Worm (Caenorhabditis elegans) whole organism, late embryonic: ENCODE data around the gene mpst-2.

Experiments
- C38D4.7 ChIP-seq: fragments of 200-800 bp; sonication (Bioruptor generic); optimal IDR thresholded peaks from 2 replicates; lab custom pipeline; 2018; ENCODE audit warnings: mild to moderate bottlenecking, missing genetic modification characterization, moderate library complexity, missing compliant biosample characterization
- F13H6.1 ChIP-seq: sonication (generic microtip); optimal IDR thresholded peaks from 2 replicates; lab custom pipeline; 2016; ENCODE audit warnings: missing genetic modification characterization, missing compliant biosample characterization
- K09A11.1 ChIP-seq: sonication (generic microtip); optimal IDR thresholded peaks from 2 replicates; lab custom pipeline; 2017; ENCODE audit warnings: antibody characterized with exemption, mild to moderate bottlenecking, missing genetic modification characterization, missing compliant biosample characterization; ENCODE audit not compliant: insufficient read depth
- Y22D7AL.16 ChIP-seq: sonication (generic microtip); optimal IDR thresholded peaks from 2 replicates; lab custom pipeline; 2016; ENCODE audit warnings: missing genetic modification characterization, missing compliant biosample characterization
- ahr-1 ChIP-seq: sonication (generic microtip); optimal IDR thresholded peaks from 2 replicates; lab custom pipeline; 2016; ENCODE audit warnings: missing genetic modification characterization, missing compliant biosample characterization
- ceh-14 ChIP-seq: sonication (generic microtip); optimal IDR thresholded peaks from 2 replicates; lab custom pipeline; 2016; ENCODE audit warnings: missing genotype, missing genetic modification characterization, missing compliant biosample characterization
- ceh-18 ChIP-seq: sonication (generic microtip); optimal IDR thresholded peaks from 2 replicates; lab custom pipeline; 2016; ENCODE audit warnings: missing genetic modification characterization, missing compliant biosample characterization
- ceh-22 ChIP-seq: sonication (generic microtip); optimal IDR thresholded peaks from 2 replicates; lab custom pipeline; 2017; ENCODE audit warnings: missing biosample characterization, missing genetic modification characterization
- ceh-30 ChIP-seq: fragments of 150-350 bp; optimal IDR thresholded peaks from 2 replicates; lab custom pipeline; 2014; ENCODE audit warnings: missing biosample characterization, missing genetic modification characterization
- ceh-31 ChIP-seq: sonication (generic microtip); optimal IDR thresholded peaks from 2 replicates; lab custom pipeline; 2016; ENCODE audit warnings: missing genetic modification characterization, missing compliant biosample characterization
- ceh-34 ChIP-seq: sonication (generic microtip); optimal IDR thresholded peaks from 2 replicates; lab custom pipeline; 2016; ENCODE audit warnings: mild to moderate bottlenecking, missing genetic modification characterization, missing compliant biosample characterization
- ceh-9 ChIP-seq: sonication (generic microtip); optimal IDR thresholded peaks from 2 replicates; lab custom pipeline; 2016; ENCODE audit warnings: mild to moderate bottlenecking, missing genetic modification characterization, inconsistent platforms, missing compliant biosample characterization
- che-1 ChIP-seq: sonication (generic microtip); optimal IDR thresholded peaks from 2 replicates; lab custom pipeline; 2016; ENCODE audit warnings: mild to moderate bottlenecking, missing genetic modification characterization, missing compliant biosample characterization
- dmd-4 ChIP-seq: sonication (generic microtip); optimal IDR thresholded peaks from 2 replicates; lab custom pipeline; 2016; ENCODE audit warnings: borderline replicate concordance, missing genetic modification characterization, missing compliant biosample characterization
- dve-1 ChIP-seq: sonication (generic microtip); optimal IDR thresholded peaks from 2 replicates; lab custom pipeline; 2017; ENCODE audit warnings: antibody characterized with exemption, mild to moderate bottlenecking, missing genetic modification characterization, missing compliant biosample characterization
- ets-4 ChIP-seq: sonication (generic microtip); optimal IDR thresholded peaks from 2 replicates; lab custom pipeline; 2016; ENCODE audit warnings: missing genetic modification characterization, missing compliant biosample characterization
- eyg-1 ChIP-seq: sonication (generic microtip); optimal IDR thresholded peaks from 2 replicates; lab custom pipeline; 2016; ENCODE audit warnings: missing genotype, missing genetic modification characterization, missing compliant biosample characterization
- hlh-13 ChIP-seq: fragments of 200-800 bp; sonication (Bioruptor generic); optimal IDR thresholded peaks from 2 replicates; lab custom pipeline; 2018; ENCODE audit warnings: mild to moderate bottlenecking, missing genetic modification characterization, missing compliant biosample characterization
- hlh-30 ChIP-seq: sonication (generic microtip); optimal IDR thresholded peaks from 2 replicates; lab custom pipeline; 2017; ENCODE audit warnings: antibody characterized with exemption, missing genetic modification characterization, missing compliant biosample characterization; ENCODE audit not compliant: insufficient read depth
- hlh-6 ChIP-seq: sonication (generic microtip); optimal IDR thresholded peaks from 2 replicates; lab custom pipeline; 2016; ENCODE audit warnings: missing genotype, missing genetic modification characterization, missing compliant biosample characterization
- hlh-8 ChIP-seq: sonication (generic microtip); optimal IDR thresholded peaks from 2 replicates; lab custom pipeline; 2016; ENCODE audit warnings: missing genotype, missing genetic modification characterization, missing compliant biosample characterization
- lim-6 ChIP-seq: sonication (generic microtip); optimal IDR thresholded peaks from 2 replicates; lab custom pipeline; 2016; ENCODE audit warnings: missing genetic modification characterization, missing compliant biosample characterization
- nfya-1 ChIP-seq: sonication (generic microtip); optimal IDR thresholded peaks from 2 replicates; lab custom pipeline; 2017; ENCODE audit warnings: missing genetic modification characterization, mild to moderate bottlenecking, missing compliant biosample characterization, antibody characterized with exemption, moderate library complexity
- nhr-232 ChIP-seq: sonication (generic microtip); optimal IDR thresholded peaks from 2 replicates; lab custom pipeline; 2016; ENCODE audit warnings: missing genetic modification characterization, missing compliant biosample characterization
- pag-3 ChIP-seq: sonication (generic microtip); optimal IDR thresholded peaks from 2 replicates; lab custom pipeline; 2016; ENCODE audit warnings: missing compliant biosample characterization, missing genetic modification characterization, borderline replicate concordance
- pha-2 ChIP-seq: sonication (generic microtip); optimal IDR thresholded peaks from 2 replicates; lab custom pipeline; 2017; ENCODE audit warnings: mild to moderate bottlenecking, missing genetic modification characterization, missing compliant biosample characterization
- pha-4 ChIP-seq: fragments of 150-350 bp; optimal IDR thresholded peaks from 2 replicates; lab custom pipeline; 2018; ENCODE audit warnings: missing biosample characterization, missing genetic modification reagents, missing genetic modification characterization
- sox-4 ChIP-seq: sonication (generic microtip); optimal IDR thresholded peaks from 2 replicates; lab custom pipeline; 2017; ENCODE audit warnings: mild to moderate bottlenecking, missing genetic modification characterization, inconsistent platforms, missing compliant biosample characterization
- unc-42 ChIP-seq: sonication (generic microtip); optimal IDR thresholded peaks from 2 replicates; lab custom pipeline; 2016; ENCODE audit warnings: missing genotype, missing genetic modification characterization, missing compliant biosample characterization
- unc-55 ChIP-seq: sonication (generic microtip); optimal IDR thresholded peaks from 2 replicates; lab custom pipeline; 2017; ENCODE audit warnings: missing biosample characterization, missing genetic modification reagents, missing genetic modification characterization
- unc-86 ChIP-seq: sonication (generic microtip); optimal IDR thresholded peaks from 2 replicates; lab custom pipeline; 2016; ENCODE audit warnings: missing genetic modification characterization, missing compliant biosample characterization
- ztf-16 ChIP-seq: sonication (generic microtip); optimal IDR thresholded peaks from 2 replicates; lab custom pipeline; 2017; ENCODE audit warnings: missing genetic modification characterization, missing compliant biosample characterization

Gene mpst-2

ce11 chrV:14915599-14915998, 22.3 kb upstream of the mpst-2 start, which contains the start of gene H12D21.11:
H12D21.11 (plus strand) TSS chrV:14915899.
- TF ChIP-seq ztf-16 (tag; lab: Kevin White, UChicago): no peak
- TF ChIP-seq, all 69 proteins: peak for 0

ce11 chrV:14910758-14911157, 17.5 kb upstream of the mpst-2 start:
- TF ChIP-seq ahr-1 (tag; lab: Kevin White, UChicago): no peak
- TF ChIP-seq che-1 (tag; lab: Kevin White, UChicago): no peak
- TF ChIP-seq hlh-13 (GFP tag; lab: Kevin White, UChicago): no peak
- no peak for TF ChIP-seq K09A11.1 (tag; lab: Kevin White, UChicago)
- no peak for TF ChIP-seq C38D4.7
- no peak for TF ChIP-seq unc-86 (tag; lab: Kevin White, UChicago)
- TF ChIP-seq dve-1 (tag; lab: Kevin White, UChicago): no peak
- no peak for TF ChIP-seq hlh-30 (tag; lab: Kevin White, UChicago)
- no peak for TF ChIP-seq nfya-1 (tag; lab: Kevin White, UChicago)
- no peak for TF ChIP-seq ceh-18 (tag; lab: Kevin White, UChicago)
- TF ChIP-seq hlh-6: no peak
- no peak for TF ChIP-seq ceh-9 (tag; lab: Kevin White, UChicago)
- no peak for TF ChIP-seq ets-4 (tag; lab: Kevin White, UChicago)
- no peak for TF ChIP-seq nhr-232 (tag; lab: Kevin White, UChicago)
- TF ChIP-seq unc-42 (tag; lab: Kevin White, UChicago): no peak
- no peak for TF ChIP-seq hlh-8 (tag; lab: Kevin White, UChicago)

ce11 chrV:14909331-14909835, 16.1 kb upstream of the mpst-2 start, which contains the start of gene H12D21.9:
H12D21.9 (minus strand) TSS chrV:14909478.
- TF ChIP-seq unc-55 (GFP tag; lab: Kevin White, UChicago): peak; percentile 16
- TF ChIP-seq ceh-18 (tag; lab: Kevin White, UChicago): peak; percentile 41
- TF ChIP-seq pha-2 (tag; lab: Kevin White, UChicago): no peak
- TF ChIP-seq, all 69 proteins: peak for 2

- TF ChIP-seq eyg-1 (no peak), hlh-13 (GFP tag; lab: Kevin White, UChicago) (no peak), ceh-34 (tag; lab: Kevin White, UChicago) (no peak)
Observed at ce11 chrV:14907445-14907844, 14.2 kb upstream of the mpst-2 start.

ce11 chrV:14900905-14901304, 7.7 kb upstream of the mpst-2 start:
- TF ChIP-seq ceh-30 (tag; lab: Kevin White, UChicago): no peak
- TF ChIP-seq F13H6.1: no peak
- TF ChIP-seq ceh-14 (tag; lab: Kevin White, UChicago): no peak
- no peak for TF ChIP-seq pha-4 (tag; lab: Kevin White, UChicago)
- no peak for TF ChIP-seq nhr-232 (tag; lab: Kevin White, UChicago)
- TF ChIP-seq hlh-6: no peak
- no peak for TF ChIP-seq ceh-22 (tag; lab: Kevin White, UChicago)
- no peak for TF ChIP-seq sox-4 (tag; lab: Kevin White, UChicago)
- TF ChIP-seq lim-6 (tag; lab: Kevin White, UChicago): no peak
- no peak for TF ChIP-seq pag-3
- TF ChIP-seq dmd-4: no peak
- no peak for TF ChIP-seq dve-1 (tag; lab: Kevin White, UChicago)
- TF ChIP-seq Y22D7AL.16: no peak
- TF ChIP-seq, all 69 proteins: peak for 0

- peak; percentile 34 for TF ChIP-seq ceh-31 (tag; lab: Kevin White, UChicago)
- no peak for TF ChIP-seq ceh-34 (tag; lab: Kevin White, UChicago)
Observed at ce11 chrV:14899545-14899944, 6.3 kb upstream of the mpst-2 start, which contains the start of gene H12D21.10. H12D21.10 (plus strand) TSS chrV:14899804.
